Worm (Caenorhabditis elegans) whole organism, mixed stage, embryonic: ENCODE results near the gene F45D11.7.
"Not testable (repeated sequence)": the region's sequence is repeated elsewhere in the genome, so short reads cannot be mapped to it uniquely, and the experiment has no call there.

Experiments used
- ces-1 ChIP-seq: fragments of 150-350 bp; optimal IDR thresholded peaks from 2 replicates; lab custom pipeline; 2014; ENCODE audit warnings: missing biosample characterization, missing genetic modification reagents, missing genetic modification characterization
- drap-1 ChIP-seq: fragments of 200-800 bp; sonication (Bioruptor generic); optimal IDR thresholded peaks from 3 replicates; lab custom pipeline; 2018; ENCODE audit warnings: mild to moderate bottlenecking, missing genetic modification characterization, missing compliant biosample characterization
- elt-3 ChIP-seq: fragments of 150-350 bp; optimal IDR thresholded peaks from 2 replicates; lab custom pipeline; 2014; ENCODE audit warnings: missing biosample characterization, missing genetic modification characterization
- lin-13 ChIP-seq: fragments of 150-350 bp; optimal IDR thresholded peaks from 2 replicates; lab custom pipeline; 2014; ENCODE audit warnings: missing biosample characterization, missing genetic modification characterization
- mep-1 ChIP-seq: fragments of 150-350 bp; optimal IDR thresholded peaks from 2 replicates; lab custom pipeline; 2017; ENCODE audit warnings: missing biosample characterization, missing genetic modification reagents, missing genetic modification characterization, inconsistent platforms
- nhr-237 ChIP-seq: fragments of 150-350 bp; optimal IDR thresholded peaks from 2 replicates; lab custom pipeline; 2014; ENCODE audit warnings: missing biosample characterization, missing genetic modification characterization
- snpc-4 ChIP-seq: fragments of 150-350 bp; optimal IDR thresholded peaks from 2 replicates; lab custom pipeline; 2014; ENCODE audit warnings: missing biosample characterization, missing genetic modification characterization
- sptf-1 ChIP-seq: sonication (generic microtip); optimal IDR thresholded peaks from 2 replicates; lab custom pipeline; 2017; ENCODE audit warnings: mild to moderate bottlenecking, missing genetic modification characterization, moderate library complexity, missing compliant biosample characterization
- tbx-8 ChIP-seq: fragments of 200-800 bp; sonication (Bioruptor generic); optimal IDR thresholded peaks from 2 replicates; lab custom pipeline; 2018; ENCODE audit warnings: mild to moderate bottlenecking, missing genetic modification characterization, moderate library complexity, missing compliant biosample characterization
- unc-62 ChIP-seq: fragments of 150-350 bp; optimal IDR thresholded peaks from 2 replicates; lab custom pipeline; 2014; ENCODE audit warnings: missing biosample characterization, missing genetic modification reagents, missing genetic modification characterization
- ztf-11 ChIP-seq: fragments of 150-350 bp; optimal IDR thresholded peaks from 2 replicates; lab custom pipeline; 2014; ENCODE audit warnings: missing biosample characterization, missing genetic modification characterization

- not testable (repeated sequence) for TF ChIP-seq ces-1 (GFP tag; lab: Kevin White, UChicago); elt-3 (tag; lab: Kevin White, UChicago); unc-62 (GFP tag; lab: Kevin White, UChicago); ztf-11; lin-13 (tag; lab: Kevin White, UChicago); tbx-8 (GFP tag; lab: Kevin White, UChicago); nhr-237 (tag; lab: Kevin White, UChicago); snpc-4 (tag; lab: Kevin White, UChicago); drap-1 (GFP tag; lab: Kevin White, UChicago); sptf-1 (tag; lab: Kevin White, UChicago); mep-1
Measured at ce11 chrII:1043932-1044331, 49.6 kb downstream of the F45D11.7 start, which contains the start of gene fbxb-45.
